Worm (Caenorhabditis elegans): ENCODE data around the gene pink-1.

Gene pink-1

ce11 chrII:5420947-5421614, 25.6 kb upstream of the pink-1 start, which contains the start of gene tofu-6 (continued):
- TF ChIP-seq snpc-1.3 (tag; optimal IDR thresholded peaks at IDR 0.05; ENCODE audit: insufficient read depth) (peak; percentile 36), chd-7 (tag; optimal IDR thresholded peaks at IDR 0.05) (no peak), akir-1 (GFP tag; optimal IDR thresholded peaks at IDR 0.05) (no peak), gei-17 (GFP tag; optimal IDR thresholded peaks at IDR 0.05) (no peak), lag-1 (GFP tag; IDR thresholded peaks at IDR 0.05) (no peak), mel-28 (tag; optimal IDR thresholded peaks at IDR 0.05; ENCODE audit: borderline replicate concordance) (no peak), sea-2 (GFP tag; IDR thresholded peaks at IDR 0.05) (no peak), die-1 (tag; optimal IDR thresholded peaks at IDR 0.05) (no peak), B0336.3 (GFP tag; IDR thresholded peaks at IDR 0.05) (0 out of 2 replicates have a peak, but pooled peaks have one; percentile 25), him-1 (tag; optimal IDR thresholded peaks at IDR 0.05) (peak; percentile 69), hsf-1 (GFP tag; IDR thresholded peaks at IDR 0.05) (0 out of 2 replicates have a peak, but pooled peaks have one; percentile 35), lin-26 (GFP tag; IDR thresholded peaks at IDR 0.05) (no peak), mcd-1 (GFP tag; IDR thresholded peaks at IDR 0.05) (peak; percentile 87), egl-18 (GFP tag; IDR thresholded peaks at IDR 0.05) (no peak), fkh-3 (tag; optimal IDR thresholded peaks at IDR 0.05) (no peak), F57C9.4 (tag; optimal IDR thresholded peaks at IDR 0.05) (no peak), K12H6.12 (tag; optimal IDR thresholded peaks at IDR 0.05) (no peak), cebp-2 (GFP tag; IDR thresholded peaks at IDR 0.05) (no peak), dox-1 (GFP tag; IDR thresholded peaks at IDR 0.05) (peak; percentile 63), C17E4.6 (GFP tag; IDR thresholded peaks at IDR 0.05) (no peak), D2030.7 (GFP tag; IDR thresholded peaks at IDR 0.05) (peak; percentile 87), attf-3 (GFP tag; conservative IDR thresholded peaks at IDR 0.05) (0 out of 2 replicates have a peak, but pooled peaks have one; percentile 15), aptf-3 (GFP tag; IDR thresholded peaks at IDR 0.05) (no peak), athp-1 (tag; optimal IDR thresholded peaks at IDR 0.05) (no peak), zfh-2 (GFP tag; conservative IDR thresholded peaks at IDR 0.05) (no peak), ztf-18 (tag; optimal IDR thresholded peaks at IDR 0.05) (no peak), nfya-1 (tag; optimal IDR thresholded peaks at IDR 0.05; ENCODE audit: borderline replicate concordance, insufficient read depth) (no peak), egl-44 (GFP tag; IDR thresholded peaks at IDR 0.05) (no peak), aptf-2 (GFP tag; conservative IDR thresholded peaks at IDR 0.05) (no peak), snpc-4 (GFP tag; optimal IDR thresholded peaks at IDR 0.05) (no peak), snpc-4 (tag; optimal IDR thresholded peaks at IDR 0.05) (peak in 1 of 4 experiments; percentile 5), dpff-1 (tag; optimal IDR thresholded peaks at IDR 0.05) (no peak), let-607 (tag; optimal IDR thresholded peaks at IDR 0.05) (no peak), F22D6.2 (tag; optimal IDR thresholded peaks at IDR 0.05) (no peak), lin-35 (GFP tag; optimal IDR thresholded peaks at IDR 0.05) (peak in 1 of 3 experiments; percentile 73)

ce11 chrII:5418929-5419328, 23.4 kb upstream of the pink-1 start, which contains the start of gene EEED8.15:
EEED8.15 (plus strand) TSS chrII:5419229.
- TF ChIP-seq nhr-179 (tag; optimal IDR thresholded peaks at IDR 0.05) (no peak), mes-4 (tag; optimal IDR thresholded peaks at IDR 0.05) (no peak), atf-7 (tag; optimal IDR thresholded peaks at IDR 0.05) (no peak), hsf-1 (GFP tag; IDR thresholded peaks at IDR 0.05) (no peak), nhr-120 (GFP tag; IDR thresholded peaks at IDR 0.05) (no peak), dox-1 (GFP tag; IDR thresholded peaks at IDR 0.05) (no peak), madf-3 (GFP tag; IDR thresholded peaks at IDR 0.05) (no peak), B0019.2 (GFP tag; conservative IDR thresholded peaks at IDR 0.05) (no peak), ceh-27 (GFP tag; optimal IDR thresholded peaks at IDR 0.05) (no peak), hlh-12 (tag; optimal IDR thresholded peaks at IDR 0.05) (no peak), ceh-40 (GFP tag; IDR thresholded peaks at IDR 0.05) (no peak), rec-8 (tag; optimal IDR thresholded peaks at IDR 0.05) (no peak), F49E8.2 (tag; optimal IDR thresholded peaks at IDR 0.05; ENCODE audit: insufficient read depth) (no peak), hmg-20 (GFP tag; IDR thresholded peaks at IDR 0.05) (no peak), D2030.7 (GFP tag; IDR thresholded peaks at IDR 0.05) (no peak), mxl-1 (tag; optimal IDR thresholded peaks at IDR 0.05) (no peak), bed-2 (GFP tag; IDR thresholded peaks at IDR 0.05) (no peak)
